Fruit fly (Drosophila melanogaster) whole organism, prepupa: ENCODE measurements around the gene bou.

ENCODE experiments used
- Blimp-1 ChIP-seq: fragments of 200-800 bp; sonication (Bioruptor generic); optimal IDR thresholded peaks from 3 replicates; lab custom pipeline; 2017; ENCODE audit warnings: missing biosample characterization, missing genetic modification characterization, mild to moderate bottlenecking, moderate library complexity, missing genetic modification reagents
- CG10631 ChIP-seq: fragments of 200-800 bp; sonication (Bioruptor generic); optimal IDR thresholded peaks from 2 replicates; lab custom pipeline; 2016; ENCODE audit warnings: missing biosample characterization, missing genetic modification characterization
- CG11294 ChIP-seq: fragments of 200-800 bp; sonication (Bioruptor generic); IDR thresholded peaks from 2 replicates; pipeline ENCODE4 v1.3.6; 2022; ENCODE audit warnings: missing biosample characterization, missing genetic modification characterization
- CG11762 ChIP-seq: fragments of 200-800 bp; sonication (Bioruptor generic); optimal IDR thresholded peaks from 3 replicates; lab custom pipeline; 2016; ENCODE audit warnings: missing biosample characterization, missing genetic modification characterization; ENCODE audit not compliant: insufficient read depth
- CG15336 ChIP-seq: fragments of 200-800 bp; sonication (Bioruptor generic); IDR thresholded peaks from 2 replicates; pipeline ENCODE4 v1.3.6; 2022; ENCODE audit warnings: missing biosample characterization, missing genetic modification characterization
- CG1621 ChIP-seq: fragments of 200-800 bp; sonication (Bioruptor generic); optimal IDR thresholded peaks from 3 replicates; lab custom pipeline; 2018; ENCODE audit warnings: missing biosample characterization, mild to moderate bottlenecking, missing genetic modification characterization
- CG16779 ChIP-seq: fragments of 200-800 bp; sonication (Bioruptor generic); optimal IDR thresholded peaks from 3 replicates; lab custom pipeline; 2017; ENCODE audit warnings: missing biosample characterization, mild to moderate bottlenecking, missing genetic modification characterization
- CG3032 ChIP-seq: fragments of 200-800 bp; optimal IDR thresholded peaks from 2 replicates; lab custom pipeline; 2019; ENCODE audit warnings: missing biosample characterization, mild to moderate bottlenecking, missing genetic modification characterization, moderate library complexity
- CG31627 ChIP-seq: fragments of 200-800 bp; sonication (Bioruptor generic); optimal IDR thresholded peaks from 3 replicates; lab custom pipeline; 2016; ENCODE audit warnings: missing biosample characterization, missing genetic modification characterization
- CG32006 ChIP-seq: fragments of 200-800 bp; sonication (Bioruptor generic); optimal IDR thresholded peaks from 3 replicates; lab custom pipeline; 2017; ENCODE audit warnings: missing biosample characterization, mild to moderate bottlenecking, missing genetic modification characterization
- CG34406 ChIP-seq: fragments of 200-800 bp; sonication (Bioruptor generic); optimal IDR thresholded peaks from 3 replicates; lab custom pipeline; 2016; ENCODE audit warnings: missing biosample characterization, missing genetic modification characterization
- CG3919 ChIP-seq: fragments of 200-800 bp; sonication (Bioruptor generic); optimal IDR thresholded peaks from 3 replicates; lab custom pipeline; 2016; ENCODE audit warnings: missing biosample characterization, missing genetic modification characterization
- CG4318 ChIP-seq: fragments of 200-800 bp; sonication (Bioruptor generic); optimal IDR thresholded peaks from 3 replicates; lab custom pipeline; 2017; ENCODE audit warnings: missing biosample characterization, mild to moderate bottlenecking, missing genetic modification characterization
- CG6163 ChIP-seq: fragments of 200-800 bp; sonication (Bioruptor generic); IDR thresholded peaks from 3 replicates; pipeline ENCODE4 v1.3.6; 2022; ENCODE audit warnings: missing biosample characterization, missing genetic modification characterization
- CG6276 ChIP-seq: fragments of 200-800 bp; sonication (Bioruptor generic); optimal IDR thresholded peaks from 2 replicates; lab custom pipeline; 2017; ENCODE audit warnings: missing biosample characterization, mild to moderate bottlenecking, missing genetic modification characterization
- CG6792 ChIP-seq: fragments of 200-800 bp; sonication (Bioruptor generic); optimal IDR thresholded peaks from 3 replicates; lab custom pipeline; 2016; ENCODE audit warnings: missing biosample characterization, missing genetic modification characterization
- CG6808 ChIP-seq: fragments of 200-800 bp; sonication (Bioruptor generic); optimal IDR thresholded peaks from 3 replicates; lab custom pipeline; 2017; ENCODE audit warnings: missing biosample characterization, missing genetic modification characterization, mild to moderate bottlenecking, moderate library complexity, missing genetic modification reagents
- CG8119 ChIP-seq: fragments of 200-800 bp; sonication (Bioruptor generic); IDR thresholded peaks from 3 replicates; pipeline ENCODE4 v1.3.6; 2022; ENCODE audit warnings: missing biosample characterization, missing genetic modification characterization
- CG8319 ChIP-seq: fragments of 200-800 bp; sonication (Bioruptor generic); optimal IDR thresholded peaks from 3 replicates; lab custom pipeline; 2016; ENCODE audit warnings: missing biosample characterization, missing genetic modification characterization
- CG8632 ChIP-seq: fragments of 200-800 bp; sonication (Bioruptor generic); optimal IDR thresholded peaks from 3 replicates; lab custom pipeline; 2016; ENCODE audit warnings: missing biosample characterization, missing genetic modification characterization
- Eip75B ChIP-seq: fragments of 200-800 bp; sonication (Bioruptor generic); optimal IDR thresholded peaks from 3 replicates; lab custom pipeline; 2016; ENCODE audit warnings: missing biosample characterization, missing genetic modification characterization
- Eip93F ChIP-seq: fragments of 200-800 bp; sonication (Bioruptor generic); optimal IDR thresholded peaks from 2 replicates; lab custom pipeline; 2016; ENCODE audit warnings: missing biosample characterization, mild to moderate bottlenecking, missing genetic modification characterization
- Ets21C ChIP-seq: fragments of 200-800 bp; sonication (Bioruptor generic); optimal IDR thresholded peaks from 3 replicates; lab custom pipeline; 2016; ENCODE audit warnings: missing biosample characterization, missing genetic modification characterization
- Gug ChIP-seq: fragments of 200-800 bp; sonication (Bioruptor generic); IDR thresholded peaks from 2 replicates; pipeline ENCODE4 v1.3.6; 2022; ENCODE audit warnings: missing biosample characterization, missing genetic modification characterization
- Hr38 ChIP-seq: sonication (Bioruptor generic); optimal IDR thresholded peaks from 2 replicates; lab custom pipeline; 2016; ENCODE audit warnings: missing biosample characterization, missing genetic modification characterization
- Hr39 ChIP-seq: fragments of 200-800 bp; sonication (Bioruptor generic); optimal IDR thresholded peaks from 2 replicates; lab custom pipeline; 2016; ENCODE audit warnings: missing biosample characterization, missing genetic modification characterization
- Hr4 ChIP-seq: fragments of 200-800 bp; sonication (Bioruptor generic); optimal IDR thresholded peaks from 3 replicates; lab custom pipeline; 2016; ENCODE audit warnings: missing biosample characterization, missing genetic modification characterization
- Lpt ChIP-seq: fragments of 200-800 bp; sonication (Bioruptor generic); optimal IDR thresholded peaks from 3 replicates; lab custom pipeline; 2016; ENCODE audit warnings: missing biosample characterization, missing genetic modification characterization
- Met ChIP-seq: fragments of 200-800 bp; sonication (Bioruptor generic); optimal IDR thresholded peaks from 3 replicates; lab custom pipeline; 2016; ENCODE audit warnings: missing biosample characterization, missing genetic modification characterization
- OdsH ChIP-seq: fragments of 200-800 bp; sonication (Bioruptor generic); optimal IDR thresholded peaks from 3 replicates; lab custom pipeline; 2016; ENCODE audit warnings: missing biosample characterization, missing genetic modification characterization
- Smox ChIP-seq: fragments of 200-800 bp; sonication (Bioruptor generic); optimal IDR thresholded peaks from 3 replicates; lab custom pipeline; 2016; ENCODE audit warnings: missing biosample characterization, missing genetic modification characterization
- Sox102F ChIP-seq: fragments of 200-800 bp; sonication (Bioruptor generic); optimal IDR thresholded peaks from 2 replicates; lab custom pipeline; 2016; ENCODE audit warnings: missing biosample characterization, mild to moderate bottlenecking, missing genetic modification characterization
- Sox14 ChIP-seq: fragments of 200-800 bp; sonication (Bioruptor generic); optimal IDR thresholded peaks from 3 replicates; lab custom pipeline; 2016; ENCODE audit warnings: missing biosample characterization, missing genetic modification characterization
- Sox15 ChIP-seq: fragments of 200-800 bp; sonication (Bioruptor generic); optimal IDR thresholded peaks from 3 replicates; lab custom pipeline; 2016; ENCODE audit warnings: missing biosample characterization, missing genetic modification characterization
- achi ChIP-seq: fragments of 200-800 bp; sonication (Bioruptor generic); optimal IDR thresholded peaks from 3 replicates; lab custom pipeline; 2016; ENCODE audit warnings: missing biosample characterization, missing genetic modification characterization
- acj6 ChIP-seq: fragments of 200-800 bp; sonication (Bioruptor generic); optimal IDR thresholded peaks from 3 replicates; lab custom pipeline; 2016; ENCODE audit warnings: missing biosample characterization, missing genetic modification characterization
- cyc ChIP-seq: fragments of 200-800 bp; sonication (Bioruptor generic); optimal IDR thresholded peaks from 3 replicates; lab custom pipeline; 2016; ENCODE audit warnings: missing biosample characterization, missing genetic modification characterization
- dac ChIP-seq: fragments of 200-800 bp; sonication (Bioruptor generic); optimal IDR thresholded peaks from 2 replicates; lab custom pipeline; 2017; ENCODE audit warnings: missing biosample characterization, mild to moderate bottlenecking, missing genetic modification characterization
- dsx ChIP-seq: fragments of 200-800 bp; optimal IDR thresholded peaks from 3 replicates; lab custom pipeline; 2019; ENCODE audit warnings: missing biosample characterization, mild to moderate bottlenecking, missing genetic modification characterization, moderate library complexity; ENCODE audit not compliant: poor library complexity, severe bottlenecking
- eg ChIP-seq: fragments of 200-800 bp; sonication (Bioruptor generic); IDR thresholded peaks from 3 replicates; pipeline ENCODE4 v1.3.6; 2022; ENCODE audit warnings: missing biosample characterization, missing genetic modification characterization
- esn ChIP-seq: fragments of 200-800 bp; sonication (Bioruptor generic); optimal IDR thresholded peaks from 2 replicates; lab custom pipeline; 2016; ENCODE audit warnings: missing biosample characterization, mild to moderate bottlenecking, missing genetic modification characterization, moderate library complexity
- fd85E ChIP-seq: fragments of 200-800 bp; sonication (Bioruptor generic); optimal IDR thresholded peaks from 3 replicates; lab custom pipeline; 2016; ENCODE audit warnings: missing biosample characterization, missing genetic modification characterization
- fkh ChIP-seq: fragments of 200-800 bp; sonication (Bioruptor generic); optimal IDR thresholded peaks from 3 replicates; lab custom pipeline; 2017; ENCODE audit warnings: missing biosample characterization, mild to moderate bottlenecking, missing genetic modification characterization, moderate library complexity
- lz ChIP-seq: fragments of 200-800 bp; sonication (Bioruptor generic); optimal IDR thresholded peaks from 3 replicates; lab custom pipeline; 2016; ENCODE audit warnings: missing biosample characterization, missing genetic modification characterization
- net ChIP-seq: fragments of 200-800 bp; sonication (Bioruptor generic); optimal IDR thresholded peaks from 3 replicates; lab custom pipeline; 2016; ENCODE audit warnings: missing biosample characterization, missing genetic modification characterization
- pdm3 ChIP-seq: fragments of 200-800 bp; sonication (Bioruptor generic); optimal IDR thresholded peaks from 3 replicates; lab custom pipeline; 2016; ENCODE audit warnings: missing biosample characterization, missing genetic modification characterization
- spab ChIP-seq: fragments of 200-800 bp; sonication (Bioruptor generic); optimal IDR thresholded peaks from 2 replicates; lab custom pipeline; 2017; ENCODE audit warnings: missing biosample characterization, mild to moderate bottlenecking, missing genetic modification characterization, missing genetic modification reagents
- ss ChIP-seq, 2 experiments: fragments of 200-800 bp; sonication (Bioruptor generic); optimal IDR thresholded peaks; 2 replicates in 1 of 2; 3 replicates in 1 of 2; lab custom pipeline; 2017 to 2018; ENCODE audit warnings: mild to moderate bottlenecking in 2 of 2, missing biosample characterization in 2 of 2, missing genetic modification characterization in 2 of 2, moderate library complexity in 1 of 2
- svp ChIP-seq: fragments of 200-800 bp; sonication (Bioruptor generic); peaks from one replicate; lab custom pipeline; 2016; ENCODE audit warnings: missing biosample characterization, missing genetic modification characterization
- topi ChIP-seq: fragments of 200-800 bp; sonication (Bioruptor generic); optimal IDR thresholded peaks from 3 replicates; lab custom pipeline; 2016; ENCODE audit warnings: missing biosample characterization, missing genetic modification characterization
- vri ChIP-seq: fragments of 200-800 bp; sonication (Bioruptor generic); optimal IDR thresholded peaks from 3 replicates; lab custom pipeline; 2016; ENCODE audit warnings: missing biosample characterization, mild to moderate bottlenecking, missing genetic modification characterization

bou gene

DNA sequence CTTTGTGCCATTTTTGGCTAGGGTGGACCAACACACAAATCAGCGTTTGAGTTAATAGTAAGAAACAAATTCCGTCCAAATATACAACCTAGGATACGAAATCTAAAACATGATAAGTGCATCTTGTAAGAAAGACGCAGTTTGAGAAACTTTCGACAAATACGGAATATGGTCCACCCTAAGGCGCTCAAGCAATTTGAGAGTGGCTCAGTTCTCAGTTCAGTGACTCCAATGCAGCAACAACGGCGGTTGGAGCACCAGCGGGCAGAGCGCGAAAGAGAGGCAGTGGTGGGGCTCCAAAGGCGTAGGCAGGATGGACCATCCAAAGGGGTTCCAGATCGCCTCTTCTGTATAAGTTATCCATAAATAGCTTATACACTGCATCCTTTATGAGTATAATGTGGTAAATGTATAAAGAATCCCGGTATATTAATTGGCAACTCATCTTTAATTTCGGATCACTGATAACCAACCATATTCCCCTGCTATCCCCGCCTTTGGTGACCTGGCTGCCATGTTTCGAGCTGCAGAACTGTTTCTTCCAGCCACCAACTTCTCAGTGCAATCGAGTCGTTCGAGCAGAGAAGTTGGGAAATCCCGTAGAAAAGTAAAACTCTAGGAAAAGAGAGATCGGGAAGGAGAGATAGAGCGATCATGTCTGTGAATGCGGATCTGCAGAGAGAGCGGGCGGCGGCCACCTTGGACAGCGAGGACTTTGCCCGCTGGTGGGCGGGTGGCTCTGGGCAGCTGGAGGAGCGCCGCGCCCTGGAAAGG, 16.7 kb upstream of the bou start, which contains the start of gene CG4586:
Gene CG4586, plus strand, starts transcription at position 555 of the 774 bp plus-strand sequence.
- peak; percentile 98 for TF ChIP-seq CG6808
- TF ChIP-seq CG6792 (GFP tag; lab: Kevin White, UChicago): peak; percentile 97
- peak; percentile 97 for TF ChIP-seq CG8632 (GFP tag; lab: Kevin White, UChicago)
- TF ChIP-seq fkh (GFP tag; lab: Kevin White, UChicago): peak; percentile 82
- TF ChIP-seq CG8119 (GFP tag; lab: Robert Waterston, UW): peak; percentile 99
- TF ChIP-seq Eip93F (GFP tag; lab: Kevin White, UChicago): peak; percentile 96
- TF ChIP-seq CG34406 (GFP tag; lab: Kevin White, UChicago): peak; percentile 97
- peak; percentile 99 for TF ChIP-seq Sox102F (GFP tag; lab: Kevin White, UChicago)
- TF ChIP-seq CG10631 (GFP tag; lab: Kevin White, UChicago): peak; percentile 95
- TF ChIP-seq Hr4 (GFP tag; lab: Kevin White, UChicago): peak; percentile 97
- peak; percentile 98 for TF ChIP-seq dsx (GFP tag; lab: Kevin White, UChicago)
- TF ChIP-seq CG32006: peak; percentile 97
- TF ChIP-seq achi (GFP tag; lab: Kevin White, UChicago): peak; percentile 97
- TF ChIP-seq Hr39 (GFP tag; lab: Kevin White, UChicago): peak; percentile 97
- TF ChIP-seq CG11762: peak; percentile 98
- peak; percentile 85 for TF ChIP-seq Blimp-1 (GFP tag; lab: Kevin White, UChicago)
- peak; percentile 98 for TF ChIP-seq Sox14
- peak; percentile 96 for TF ChIP-seq CG11294 (GFP tag; lab: Robert Waterston, UW)
- TF ChIP-seq CG3919 (GFP tag; lab: Kevin White, UChicago): peak; percentile 99
- peak; percentile 98 for TF ChIP-seq pdm3 (GFP tag; lab: Kevin White, UChicago)
- peak; percentile 95 for TF ChIP-seq cyc
- TF ChIP-seq net (GFP tag; lab: Kevin White, UChicago): peak; percentile 99
- TF ChIP-seq acj6 (GFP tag; lab: Kevin White, UChicago): peak; percentile 96
- peak; percentile 98 for TF ChIP-seq Lpt
- peak; percentile 96 for TF ChIP-seq CG31627 (GFP tag; lab: Kevin White, UChicago)
- peak; percentile 99 for TF ChIP-seq topi (GFP tag; lab: Kevin White, UChicago)
- peak; percentile 91 for TF ChIP-seq Sox15 (GFP tag; lab: Kevin White, UChicago)
- TF ChIP-seq CG6276 (GFP tag; lab: Kevin White, UChicago): peak; percentile 100
- TF ChIP-seq svp: peak; percentile 100
- TF ChIP-seq spab (GFP tag; lab: Kevin White, UChicago): peak; percentile 98
- TF ChIP-seq CG8319 (GFP tag; lab: Kevin White, UChicago): peak; percentile 97
- TF ChIP-seq CG3032: peak; percentile 96
- TF ChIP-seq Met (GFP tag; lab: Kevin White, UChicago): peak; percentile 99
- peak; percentile 98 for TF ChIP-seq esn (GFP tag; lab: Kevin White, UChicago)
- peak; percentile 77 for TF ChIP-seq Hr38 (GFP tag; lab: Kevin White, UChicago)
- peak; percentile 97 for TF ChIP-seq Smox (GFP tag; lab: Kevin White, UChicago)
- peak; percentile 98 for TF ChIP-seq vri (GFP tag; lab: Kevin White, UChicago)
- peak; percentile 97 for TF ChIP-seq OdsH (GFP tag; lab: Kevin White, UChicago)
- peak; percentile 98 for TF ChIP-seq CG16779 (tag; lab: Kevin White, UChicago)
- TF ChIP-seq lz (GFP tag; lab: Kevin White, UChicago): peak; percentile 97
- peak; percentile 99 for TF ChIP-seq eg
- peak; percentile 98 for TF ChIP-seq ss (GFP tag; optimal IDR thresholded peaks at IDR 0.05; lab: Kevin White, UChicago)
- peak; percentile 99 for TF ChIP-seq CG6163
- TF ChIP-seq CG4318 (GFP tag; lab: Kevin White, UChicago): peak; percentile 94
- TF ChIP-seq Eip75B (GFP tag; lab: Kevin White, UChicago): peak; percentile 97
- TF ChIP-seq Ets21C (GFP tag; lab: Kevin White, UChicago): peak; percentile 94
- TF ChIP-seq CG15336: peak; percentile 100
- TF ChIP-seq Gug (GFP tag; lab: Robert Waterston, UW): peak; percentile 97
- peak; percentile 96 for TF ChIP-seq fd85E (GFP tag; lab: Kevin White, UChicago)
- peak; percentile 95 for TF ChIP-seq dac (GFP tag; lab: Kevin White, UChicago)
- TF ChIP-seq CG1621: peak; percentile 99
